Fruit fly (Drosophila melanogaster) whole organism, adult: Measurements from ENCODE around the gene CG14325.

Experiments used
- CG5204 ChIP-seq: fragments of 200-800 bp; sonication (Bioruptor generic); optimal IDR thresholded peaks from 2 replicates; lab custom pipeline; 2016; ENCODE audit warnings: missing biosample characterization, missing genetic modification characterization
- CG7101 ChIP-seq: fragments of 200-800 bp; sonication (Bioruptor generic); optimal IDR thresholded peaks from 2 replicates; lab custom pipeline; 2018; ENCODE audit warnings: missing biosample characterization, mild to moderate bottlenecking, missing genetic modification characterization, moderate library complexity
- Clk ChIP-seq: fragments of 200-800 bp; sonication (Bioruptor generic); optimal IDR thresholded peaks from 2 replicates; lab custom pipeline; 2017; ENCODE audit warnings: missing biosample characterization, missing genetic modification characterization
- bab1 ChIP-seq: fragments of 200-800 bp; sonication (Bioruptor generic); optimal IDR thresholded peaks from 3 replicates; lab custom pipeline; 2019; ENCODE audit warnings: missing biosample characterization, mild to moderate bottlenecking, missing genetic modification characterization, moderate library complexity
- cic ChIP-seq: fragments of 200-800 bp; sonication (Bioruptor generic); optimal IDR thresholded peaks from 2 replicates; lab custom pipeline; 2017; ENCODE audit warnings: missing biosample characterization, mild to moderate bottlenecking, missing genetic modification characterization, moderate library complexity
- tj ChIP-seq: fragments of 200-800 bp; sonication (Bioruptor generic); optimal IDR thresholded peaks from 3 replicates; lab custom pipeline; 2017; ENCODE audit warnings: missing biosample characterization, mild to moderate bottlenecking, missing genetic modification characterization, moderate library complexity
- toe ChIP-seq: fragments of 200-800 bp; sonication (Bioruptor generic); optimal IDR thresholded peaks from 2 replicates; lab custom pipeline; 2016; ENCODE audit warnings: missing biosample characterization, missing genetic modification characterization

DNA sequence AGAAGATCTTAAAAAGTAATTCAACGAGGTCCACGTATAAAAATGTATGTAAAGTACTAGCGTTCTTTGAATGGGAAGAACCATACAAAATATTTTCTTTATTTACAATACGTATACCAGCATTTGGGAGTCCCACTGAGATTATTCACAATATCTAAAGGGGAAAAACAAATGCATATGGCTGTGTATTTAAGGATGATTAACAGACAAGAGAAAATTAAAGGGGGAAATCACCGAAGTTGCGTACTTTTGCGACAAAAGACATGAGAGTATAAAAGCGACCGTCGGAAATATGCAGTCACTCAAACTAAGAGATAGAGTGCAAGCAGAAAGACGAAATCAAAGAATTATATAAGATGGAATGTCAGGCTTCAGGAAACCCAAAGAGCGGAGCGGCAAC, 2.0 kb upstream of the CG14325 start, which contains the start of gene AttD:
- no peak for TF ChIP-seq tj (GFP tag; lab: Kevin White, UChicago)
- TF ChIP-seq CG7101 (tag; lab: Kevin White, UChicago) = no peak
- no peak for TF ChIP-seq Clk (GFP tag; lab: Kevin White, UChicago)
- no peak for TF ChIP-seq bab1 (GFP tag; lab: Kevin White, UChicago)
- no peak for TF ChIP-seq cic (GFP tag; lab: Kevin White, UChicago)
- TF ChIP-seq toe = no peak
- TF ChIP-seq CG5204 (GFP tag; lab: Kevin White, UChicago) = no peak
